Worm (Caenorhabditis elegans) whole organism, L4/young adult: Measurements from ENCODE around the gene orc-4.

Experiments
- W03F9.2 ChIP-seq: fragments of 150-350 bp; optimal IDR thresholded peaks from 2 replicates; lab custom pipeline; 2014; ENCODE audit warnings: missing biosample characterization, missing genetic modification characterization
- dao-5 ChIP-seq: sonication (generic microtip); optimal IDR thresholded peaks from 2 replicates; lab custom pipeline; 2016; ENCODE audit warnings: missing genotype, missing genetic modification characterization, moderate library complexity, missing compliant biosample characterization
- him-1 ChIP-seq: sonication (generic microtip); optimal IDR thresholded peaks from 2 replicates; lab custom pipeline; 2016; ENCODE audit warnings: missing genotype, missing genetic modification reagents, missing genetic modification characterization, missing compliant biosample characterization

DNA sequence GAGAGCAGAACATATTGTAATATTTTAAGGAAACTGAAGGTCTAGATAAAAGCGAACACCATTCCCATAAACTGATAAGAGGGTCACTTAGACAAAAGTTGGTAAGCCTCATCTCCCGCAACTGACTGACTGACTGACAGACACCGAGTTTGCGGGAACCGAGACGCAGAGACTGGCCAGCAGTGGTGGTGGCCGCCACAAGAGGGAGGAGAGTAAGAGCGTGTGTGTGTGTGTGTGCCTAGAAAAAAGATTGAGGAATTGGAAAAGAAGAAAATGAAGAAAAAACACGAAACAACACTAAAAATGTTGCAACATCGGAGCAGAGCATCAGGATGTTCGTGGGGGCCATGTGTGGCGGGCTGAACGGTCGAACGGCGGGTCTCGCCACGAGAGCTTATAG, 11.4 kb upstream of the orc-4 start:
- no peak for TF ChIP-seq W03F9.2 (tag; lab: Kevin White, UChicago)
- no peak for TF ChIP-seq him-1 (tag; lab: Kevin White, UChicago)
- TF ChIP-seq dao-5 = no peak
